Fruit fly (Drosophila melanogaster) whole organism, pupa: ENCODE data around the gene BomBc3.

Experiments
- CG10348 ChIP-seq: fragments of 200-800 bp; sonication (Bioruptor generic); IDR thresholded peaks from 2 replicates; pipeline ENCODE4 v1.3.6; 2022; ENCODE audit warnings: missing biosample characterization, missing genetic modification characterization
- CG12605 ChIP-seq: fragments of 200-800 bp; sonication (Bioruptor generic); IDR thresholded peaks from 2 replicates; pipeline ENCODE4 v1.3.6; 2022; ENCODE audit warnings: missing biosample characterization, missing genetic modification characterization
- CG13204 ChIP-seq: fragments of 200-800 bp; sonication (Bioruptor generic); optimal IDR thresholded peaks from 2 replicates; lab custom pipeline; 2018; ENCODE audit warnings: missing biosample characterization, mild to moderate bottlenecking, missing genetic modification characterization, moderate library complexity
- CG14655 ChIP-seq: fragments of 200-800 bp; sonication (Bioruptor generic); optimal IDR thresholded peaks from 3 replicates; lab custom pipeline; 2017; ENCODE audit warnings: mild to moderate bottlenecking, missing biosample characterization, missing genetic modification reagents, missing genetic modification characterization
- CG32121 ChIP-seq: fragments of 200-800 bp; sonication (Bioruptor generic); IDR thresholded peaks from 2 replicates; pipeline ENCODE4 v1.3.6; 2022; ENCODE audit warnings: missing biosample characterization, missing genetic modification characterization
- CG34367 ChIP-seq: fragments of 200-800 bp; sonication (Bioruptor generic); optimal IDR thresholded peaks from 2 replicates; lab custom pipeline; 2018; ENCODE audit warnings: missing biosample characterization, mild to moderate bottlenecking, missing genetic modification characterization
- EcR ChIP-seq: fragments of 200-800 bp; sonication (Bioruptor generic); optimal IDR thresholded peaks from 3 replicates; lab custom pipeline; 2019; ENCODE audit warnings: missing biosample characterization, missing genetic modification characterization, mild to moderate bottlenecking, moderate library complexity, missing genetic modification reagents
- Ets98B ChIP-seq: fragments of 200-800 bp; sonication (Bioruptor generic); IDR thresholded peaks from 2 replicates; pipeline ENCODE4 v1.3.6; 2022; ENCODE audit warnings: missing biosample characterization, missing genetic modification characterization

DNA sequence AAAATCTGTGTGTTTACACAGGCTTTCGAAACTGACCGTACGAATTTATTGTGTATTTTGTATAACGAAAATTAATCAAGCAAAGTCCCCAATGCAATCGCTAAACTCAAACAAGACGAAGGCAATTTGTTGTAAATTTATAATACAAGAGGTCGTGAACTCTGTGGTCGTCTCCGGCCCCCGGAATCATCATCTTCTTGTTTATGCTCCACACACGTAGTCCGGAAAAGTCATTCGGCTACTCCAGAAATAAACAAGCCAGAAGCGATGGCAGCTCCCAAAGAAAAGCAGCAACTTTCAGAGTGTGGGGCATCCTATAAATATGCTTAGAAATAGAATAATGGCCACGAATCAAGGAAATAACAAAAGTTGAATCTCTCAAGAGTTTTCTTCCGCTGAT is 33.7 kb upstream of the BomBc3 start:
- TF ChIP-seq CG32121 (GFP tag; lab: Robert Waterston, UW), result no peak
- TF ChIP-seq CG14655 (GFP tag; lab: Kevin White, UChicago), result no peak
- TF ChIP-seq CG13204 (GFP tag; lab: Kevin White, UChicago), result no peak
- TF ChIP-seq EcR (GFP tag; lab: Kevin White, UChicago), result no peak
- no peak for TF ChIP-seq CG34367
- no peak for TF ChIP-seq Ets98B (GFP tag; lab: Robert Waterston, UW)
- no peak for TF ChIP-seq CG12605
- no peak for TF ChIP-seq CG10348
